Worm (Caenorhabditis elegans) whole organism, late embryonic: ENCODE measurements around the gene phy-3.

ENCODE experiments used
- Y22D7AL.16 ChIP-seq: sonication (generic microtip); optimal IDR thresholded peaks from 2 replicates; lab custom pipeline; 2016; ENCODE audit warnings: missing genetic modification characterization, missing compliant biosample characterization
- ahr-1 ChIP-seq: sonication (generic microtip); optimal IDR thresholded peaks from 2 replicates; lab custom pipeline; 2016; ENCODE audit warnings: missing genetic modification characterization, missing compliant biosample characterization
- ama-1 ChIP-seq: fragments of 150-350 bp; optimal IDR thresholded peaks from 2 replicates; lab custom pipeline; 2014
- ceh-14 ChIP-seq: sonication (generic microtip); optimal IDR thresholded peaks from 2 replicates; lab custom pipeline; 2016; ENCODE audit warnings: missing genotype, missing genetic modification characterization, missing compliant biosample characterization
- ceh-9 ChIP-seq: sonication (generic microtip); optimal IDR thresholded peaks from 2 replicates; lab custom pipeline; 2016; ENCODE audit warnings: mild to moderate bottlenecking, missing genetic modification characterization, inconsistent platforms, missing compliant biosample characterization
- elt-2 ChIP-seq: sonication (generic microtip); optimal IDR thresholded peaks from 2 replicates; lab custom pipeline; 2016; ENCODE audit warnings: missing genetic modification reagents, missing genetic modification characterization, missing compliant biosample characterization
- elt-4 ChIP-seq: sonication (generic microtip); optimal IDR thresholded peaks from 2 replicates; lab custom pipeline; 2016; ENCODE audit warnings: missing genetic modification characterization, missing compliant biosample characterization
- hlh-15 ChIP-seq: sonication (generic microtip); optimal IDR thresholded peaks from 2 replicates; lab custom pipeline; 2016; ENCODE audit warnings: missing genetic modification characterization, missing compliant biosample characterization
- mec-3 ChIP-seq: sonication (generic microtip); optimal IDR thresholded peaks from 2 replicates; lab custom pipeline; 2016; ENCODE audit warnings: borderline replicate concordance, missing genetic modification characterization, missing compliant biosample characterization
- nfya-1 ChIP-seq: sonication (generic microtip); optimal IDR thresholded peaks from 2 replicates; lab custom pipeline; 2017; ENCODE audit warnings: missing genetic modification characterization, mild to moderate bottlenecking, missing compliant biosample characterization, antibody characterized with exemption, moderate library complexity
- pha-4 ChIP-seq: fragments of 150-350 bp; optimal IDR thresholded peaks from 2 replicates; lab custom pipeline; 2018; ENCODE audit warnings: missing biosample characterization, missing genetic modification reagents, missing genetic modification characterization
- rnt-1 ChIP-seq: sonication (generic microtip); optimal IDR thresholded peaks from 2 replicates; lab custom pipeline; 2016; ENCODE audit warnings: missing genetic modification characterization, missing compliant biosample characterization
- syd-9 ChIP-seq: sonication (generic microtip); optimal IDR thresholded peaks from 2 replicates; lab custom pipeline; 2016; ENCODE audit warnings: mild to moderate bottlenecking, missing genetic modification characterization, moderate library complexity, missing compliant biosample characterization
- tbx-2 ChIP-seq: sonication (generic microtip); optimal IDR thresholded peaks from 2 replicates; lab custom pipeline; 2016; ENCODE audit warnings: missing genetic modification characterization, missing compliant biosample characterization

ce11 chrV:16804795-16805194 is 28.2 kb upstream of the phy-3 start:
- TF ChIP-seq ahr-1 (tag; lab: Kevin White, UChicago) = no peak
- TF ChIP-seq syd-9 = no peak
- no peak for TF ChIP-seq elt-4 (tag; lab: Kevin White, UChicago)
- peak; percentile 60 for TF ChIP-seq nfya-1
- no peak for TF ChIP-seq elt-2 (tag; lab: Kevin White, UChicago)
- TF ChIP-seq ceh-9 (tag; lab: Kevin White, UChicago) = no peak
- no peak for TF ChIP-seq Y22D7AL.16 (tag; lab: Kevin White, UChicago)
- TF ChIP-seq hlh-15 = no peak
- no peak for TF ChIP-seq pha-4
- no peak for TF ChIP-seq ceh-14 (tag; lab: Kevin White, UChicago)
- no peak for TF ChIP-seq ama-1 (lab: Kevin White, UChicago)
- TF ChIP-seq mec-3 (tag; lab: Kevin White, UChicago) = no peak
- no peak for TF ChIP-seq tbx-2 (tag; lab: Kevin White, UChicago)
- TF ChIP-seq rnt-1 (tag; lab: Kevin White, UChicago) = no peak
